Comparison of ENCODE assay signal across 4 fruit fly cellular contexts in genomic region chr3R:20310498-20310822, dm6.
TF ChIP-seq lines count a peak whose summit lies in the region.

No protein-coding gene starts in this region.

- TF ChIP-seq CTCF in whole organism, embryonic (GFP tag; optimal IDR thresholded peaks at IDR 0.05; lab: Kevin White, UChicago) = no peak

TF ChIP-seq in Kc167, 6 proteins besides CTCF, POLR2A, EP300 and RAD21:
- TF ChIP-seq insv (optimal IDR thresholded peaks at IDR 0.05; lab: Kevin White, UChicago) (no peak), ttk (optimal IDR thresholded peaks at IDR 0.05; lab: Kevin White, UChicago) (peak; percentile 71)

TF ChIP-seq in whole organism, adult, 20 proteins besides CTCF, POLR2A, EP300 and RAD21:
- TF ChIP-seq CG7101 (tag; optimal IDR thresholded peaks at IDR 0.05; lab: Kevin White, UChicago) = no peak
- no peak for TF ChIP-seq cnc (optimal IDR thresholded peaks at IDR 0.05; lab: Kevin White, UChicago)
- peak; percentile 82 for TF ChIP-seq cic (GFP tag; optimal IDR thresholded peaks at IDR 0.05; lab: Kevin White, UChicago)
- TF ChIP-seq Crg-1 (GFP tag; optimal IDR thresholded peaks at IDR 0.05; lab: Kevin White, UChicago) = no peak
- TF ChIP-seq CG14711 (tag; optimal IDR thresholded peaks at IDR 0.05; lab: Kevin White, UChicago) = no peak
- TF ChIP-seq CG33017 (tag; optimal IDR thresholded peaks at IDR 0.05; lab: Kevin White, UChicago) = no peak
- TF ChIP-seq Mnt (GFP tag; optimal IDR thresholded peaks at IDR 0.05; lab: Kevin White, UChicago) = peak; percentile 19
- no peak for TF ChIP-seq toe (GFP tag; optimal IDR thresholded peaks at IDR 0.05; lab: Kevin White, UChicago)
- TF ChIP-seq CG7045 (GFP tag; optimal IDR thresholded peaks at IDR 0.05; lab: Kevin White, UChicago) = no peak
- TF ChIP-seq CG1620 (GFP tag; optimal IDR thresholded peaks at IDR 0.05; lab: Kevin White, UChicago) = no peak
- no peak for TF ChIP-seq CG11617 (GFP tag; optimal IDR thresholded peaks at IDR 0.05; lab: Kevin White, UChicago)
- no peak for TF ChIP-seq kay (GFP tag; lab: Kevin White, UChicago; ENCODE audit: borderline replicate concordance)
- no peak for TF ChIP-seq tj (GFP tag; optimal IDR thresholded peaks at IDR 0.05; lab: Kevin White, UChicago)
- no peak for TF ChIP-seq ovo (GFP tag; optimal IDR thresholded peaks at IDR 0.05; lab: Kevin White, UChicago)
- no peak for TF ChIP-seq Clk (GFP tag; optimal IDR thresholded peaks at IDR 0.05; lab: Kevin White, UChicago)
- no peak for TF ChIP-seq Hr96 (GFP tag; optimal IDR thresholded peaks at IDR 0.05; lab: Kevin White, UChicago)
- no peak for TF ChIP-seq CG5204 (GFP tag; optimal IDR thresholded peaks at IDR 0.05; lab: Kevin White, UChicago)

TF ChIP-seq in whole organism, embryonic, 481 proteins besides CTCF, POLR2A, EP300 and RAD21 (continues in another document):
- TF ChIP-seq Dbx (GFP tag; IDR thresholded peaks at IDR 0.05; lab: Robert Waterston, UW) (peak; percentile 48; the same call in 1 of the 3 replicates), Ravus (GFP tag; IDR thresholded peaks at IDR 0.05; lab: Robert Waterston, UW) (no peak), CG32767 (GFP tag; IDR thresholded peaks at IDR 0.05; lab: Robert Waterston, UW) (no peak; the same call in 1 of the 2 replicates), crol (GFP tag; IDR thresholded peaks at IDR 0.05; lab: Robert Waterston, UW) (peak; percentile 80), CG17186 (GFP tag; optimal IDR thresholded peaks at IDR 0.05; lab: Kevin White, UChicago) (no peak), wor (GFP tag; IDR thresholded peaks at IDR 0.05; lab: Robert Waterston, UW) (0 out of 2 replicates have a peak, but pooled peaks have one; percentile 32), CG11456 (GFP tag; IDR thresholded peaks at IDR 0.05; lab: Robert Waterston, UW) (no peak), al (GFP tag; IDR thresholded peaks at IDR 0.05; lab: Robert Waterston, UW) (peak; percentile 1; the same call in 1 of the 2 replicates), CG15696 (tag; optimal IDR thresholded peaks at IDR 0.05; lab: Kevin White, UChicago) (no peak), h (optimal IDR thresholded peaks at IDR 0.05; lab: Kevin White, UChicago) (no peak), ftz-f1 (GFP tag; optimal IDR thresholded peaks at IDR 0.05; lab: Kevin White, UChicago) (peak; percentile 33), dysf (GFP tag; IDR thresholded peaks at IDR 0.05; lab: Robert Waterston, UW) (0 out of 3 replicates have a peak, but pooled peaks have one; percentile 12), CG9876 (GFP tag; optimal IDR thresholded peaks at IDR 0.05; lab: Kevin White, UChicago) (peak; percentile 23), zfh2 (GFP tag; optimal IDR thresholded peaks at IDR 0.05; lab: Kevin White, UChicago) (no peak), CG12219 (GFP tag; optimal IDR thresholded peaks at IDR 0.05; lab: Kevin White, UChicago) (no peak), Abd-B (GFP tag; optimal IDR thresholded peaks at IDR 0.05; lab: Kevin White, UChicago) (no peak), CG8765 (GFP tag; IDR thresholded peaks at IDR 0.05; lab: Robert Waterston, UW) (no peak), Rfx (GFP tag; IDR thresholded peaks at IDR 0.05; lab: Robert Waterston, UW) (peak; percentile 41; the same call in 1 of the 2 replicates), stc (GFP tag; IDR thresholded peaks at IDR 0.05; lab: Robert Waterston, UW) (0 out of 2 replicates have a peak, but pooled peaks have one; percentile 4), row (GFP tag; IDR thresholded peaks at IDR 0.05; lab: Robert Waterston, UW) (0 out of 3 replicates have a peak, but pooled peaks have one; percentile 4), CG17361 (GFP tag; IDR thresholded peaks at IDR 0.05; lab: Robert Waterston, UW) (no peak), inv (GFP tag; IDR thresholded peaks at IDR 0.05; lab: Robert Waterston, UW; ENCODE audit: partially characterized antibody) (0 out of 2 replicates have a peak, but pooled peaks have one; percentile 19), ranshi (GFP tag; IDR thresholded peaks at IDR 0.05; lab: Robert Waterston, UW) (peak; percentile 32; the same call in 1 of the 2 replicates), CG13894 (tag; optimal IDR thresholded peaks at IDR 0.05; lab: Kevin White, UChicago) (no peak), ap (GFP tag; IDR thresholded peaks at IDR 0.05; lab: Robert Waterston, UW) (no peak), prd (optimal IDR thresholded peaks at IDR 0.05; lab: Kevin White, UChicago) (no peak), prd (GFP tag; IDR thresholded peaks at IDR 0.05; lab: Robert Waterston, UW) (0 out of 3 replicates have a peak, but pooled peaks have one; percentile 18), CG11247 (GFP tag; IDR thresholded peaks at IDR 0.05; lab: Robert Waterston, UW) (peak; percentile 31; the same call in 1 of the 2 replicates), Med (GFP tag; lab: Kevin White, UChicago) (peak; percentile 60), zfh1 (GFP tag; IDR thresholded peaks at IDR 0.05; lab: Robert Waterston, UW) (0 out of 3 replicates have a peak, but pooled peaks have one; percentile 6), CG34224 (GFP tag; IDR thresholded peaks at IDR 0.05; lab: Robert Waterston, UW; ENCODE audit: partially characterized antibody) (0 out of 3 replicates have a peak, but pooled peaks have one; percentile 8), BtbVII (GFP tag; optimal IDR thresholded peaks at IDR 0.05; lab: Kevin White, UChicago) (no peak), MBD-R2 (GFP tag; IDR thresholded peaks at IDR 0.05; lab: Robert Waterston, UW) (peak; percentile 25; the same call in 1 of the 2 replicates), bbx (GFP tag; IDR thresholded peaks at IDR 0.05; lab: Robert Waterston, UW; ENCODE audit: partially characterized antibody) (0 out of 2 replicates have a peak, but pooled peaks have one; percentile 4)

TF ChIP-seq in whole organism, pupa, 21 proteins besides CTCF, POLR2A, EP300 and RAD21:
- TF ChIP-seq fd96Ca (GFP tag; IDR thresholded peaks at IDR 0.05; lab: Robert Waterston, UW) (0 out of 3 replicates have a peak, but pooled peaks have one; percentile 18), Pif1B (GFP tag; optimal IDR thresholded peaks at IDR 0.05; lab: Kevin White, UChicago) (no peak), CG13204 (GFP tag; optimal IDR thresholded peaks at IDR 0.05; lab: Kevin White, UChicago) (peak; percentile 26)
